Fruit fly (Drosophila melanogaster) whole organism, embryonic: ENCODE measurements around the gene NimC3.
A peak's percentile ranks its signal among the peaks of the same experiment; 100 is the strongest.

ENCODE experiments used
- Ada2b ChIP-seq: fragments of 200-800 bp; sonication (Bioruptor generic); IDR thresholded peaks from 2 replicates; pipeline ENCODE4 v1.3.6; 2022; ENCODE audit warnings: missing biosample characterization, missing genetic modification characterization
- CG10147 ChIP-seq: fragments of 200-800 bp; sonication (Bioruptor generic); optimal IDR thresholded peaks from 2 replicates; lab custom pipeline; 2019; ENCODE audit warnings: missing biosample characterization, mild to moderate bottlenecking, missing genetic modification characterization, moderate library complexity
- CG11723 ChIP-seq: fragments of 200-800 bp; sonication (Bioruptor generic); optimal IDR thresholded peaks from 2 replicates; lab custom pipeline; 2017; ENCODE audit warnings: missing biosample characterization, mild to moderate bottlenecking, missing genetic modification characterization
- CG12236 ChIP-seq: fragments of 200-800 bp; sonication (Bioruptor generic); optimal IDR thresholded peaks from 2 replicates; lab custom pipeline; 2016; ENCODE audit warnings: missing biosample characterization, missing genetic modification characterization
- CG12391 ChIP-seq: fragments of 200-800 bp; sonication (Bioruptor generic); optimal IDR thresholded peaks from 3 replicates; lab custom pipeline; 2018; ENCODE audit warnings: missing biosample characterization, mild to moderate bottlenecking, missing genetic modification characterization, moderate library complexity
- CG12659 ChIP-seq: fragments of 200-800 bp; sonication (Bioruptor generic); optimal IDR thresholded peaks from 3 replicates; lab custom pipeline; 2017; ENCODE audit warnings: mild to moderate bottlenecking, missing biosample characterization, missing genetic modification reagents, missing genetic modification characterization
- CG12744 ChIP-seq: fragments of 200-800 bp; sonication (Bioruptor generic); optimal IDR thresholded peaks from 2 replicates; lab custom pipeline; 2016; ENCODE audit warnings: missing biosample characterization, missing genetic modification characterization
- CG13287 ChIP-seq: fragments of 200-800 bp; sonication (Bioruptor generic); IDR thresholded peaks from 2 replicates; pipeline ENCODE4 v1.3.6; 2022; ENCODE audit warnings: missing biosample characterization, missing genetic modification characterization; ENCODE audit not compliant: partially characterized antibody
- CG15269 ChIP-seq: fragments of 200-800 bp; sonication (Bioruptor generic); optimal IDR thresholded peaks from 2 replicates; lab custom pipeline; 2018; ENCODE audit warnings: missing biosample characterization, mild to moderate bottlenecking, missing genetic modification characterization, moderate library complexity
- CG2120 ChIP-seq: fragments of 200-800 bp; sonication (Bioruptor generic); optimal IDR thresholded peaks from 3 replicates; lab custom pipeline; 2016; ENCODE audit warnings: missing biosample characterization, missing genetic modification characterization
- CG2199 ChIP-seq: fragments of 200-800 bp; sonication (Bioruptor generic); IDR thresholded peaks from 3 replicates; pipeline ENCODE4 v1.3.6; 2022; ENCODE audit warnings: missing biosample characterization, missing genetic modification characterization
- CG2712 ChIP-seq: fragments of 200-800 bp; optimal IDR thresholded peaks from 3 replicates; lab custom pipeline; 2019; ENCODE audit warnings: missing biosample characterization, mild to moderate bottlenecking, missing genetic modification characterization, moderate library complexity
- CG4617 ChIP-seq: fragments of 200-800 bp; sonication (Bioruptor generic); optimal IDR thresholded peaks from 3 replicates; lab custom pipeline; 2016; ENCODE audit warnings: missing biosample characterization, missing genetic modification characterization, borderline replicate concordance
- CG4854 ChIP-seq: fragments of 200-800 bp; sonication (Bioruptor generic); optimal IDR thresholded peaks from 2 replicates; lab custom pipeline; 2016; ENCODE audit warnings: missing biosample characterization, missing genetic modification characterization, inconsistent platforms
- CG6765 ChIP-seq: fragments of 200-800 bp; sonication (Bioruptor generic); optimal IDR thresholded peaks from 3 replicates; lab custom pipeline; 2017; ENCODE audit warnings: missing biosample characterization, mild to moderate bottlenecking, missing genetic modification characterization
- CG7928 ChIP-seq: fragments of 200-800 bp; sonication (Bioruptor generic); optimal IDR thresholded peaks from 2 replicates; lab custom pipeline; 2017; ENCODE audit warnings: missing biosample characterization, mild to moderate bottlenecking, missing genetic modification characterization
- CG8924 ChIP-seq: fragments of 200-800 bp; optimal IDR thresholded peaks from 3 replicates; lab custom pipeline; 2019; ENCODE audit warnings: missing biosample characterization, mild to moderate bottlenecking, missing genetic modification characterization, moderate library complexity
- CG9609 ChIP-seq: fragments of 200-800 bp; sonication (Bioruptor generic); optimal IDR thresholded peaks from 3 replicates; lab custom pipeline; 2016; ENCODE audit warnings: missing biosample characterization, missing genetic modification characterization
- CG9797 ChIP-seq: fragments of 200-800 bp; sonication (Bioruptor generic); optimal IDR thresholded peaks from 3 replicates; lab custom pipeline; 2018; ENCODE audit warnings: missing biosample characterization, mild to moderate bottlenecking, missing genetic modification characterization
- CG9932 ChIP-seq: fragments of 200-800 bp; sonication (Bioruptor generic); IDR thresholded peaks from 2 replicates; pipeline ENCODE4 v1.3.6; 2022; ENCODE audit warnings: missing biosample characterization, missing genetic modification characterization
- CTCF ChIP-seq: fragments of 200-800 bp; sonication (Bioruptor generic); optimal IDR thresholded peaks from 2 replicates; lab custom pipeline; 2017; ENCODE audit warnings: missing biosample characterization, mild to moderate bottlenecking, missing genetic modification characterization, moderate library complexity
- D19A ChIP-seq: fragments of 200-800 bp; optimal IDR thresholded peaks from 3 replicates; lab custom pipeline; 2019; ENCODE audit warnings: missing biosample characterization, mild to moderate bottlenecking, missing genetic modification characterization, moderate library complexity
- Deaf1 ChIP-seq: fragments of 200-800 bp; optimal IDR thresholded peaks from 3 replicates; lab custom pipeline; 2019; ENCODE audit warnings: missing biosample characterization, mild to moderate bottlenecking, missing genetic modification characterization, moderate library complexity
- Fer1 ChIP-seq: fragments of 200-800 bp; sonication (Bioruptor generic); optimal IDR thresholded peaks from 2 replicates; lab custom pipeline; 2017; ENCODE audit warnings: missing biosample characterization, mild to moderate bottlenecking, missing genetic modification characterization
- H15 ChIP-seq: fragments of 200-800 bp; sonication (Bioruptor generic); IDR thresholded peaks from 3 replicates; pipeline ENCODE4 v1.3.6; 2022; ENCODE audit warnings: missing biosample characterization, missing genetic modification characterization
- HLHmδ ChIP-seq: fragments of 200-800 bp; sonication (Bioruptor generic); optimal IDR thresholded peaks from 2 replicates; lab custom pipeline; 2018; ENCODE audit warnings: missing biosample characterization, mild to moderate bottlenecking, missing genetic modification characterization, moderate library complexity
- Hand ChIP-seq: fragments of 200-800 bp; sonication (Bioruptor generic); optimal IDR thresholded peaks from 2 replicates; lab custom pipeline; 2017; ENCODE audit warnings: mild to moderate bottlenecking, missing biosample characterization, missing genetic modification reagents, missing genetic modification characterization
- Meics ChIP-seq: fragments of 200-800 bp; sonication (Bioruptor generic); optimal IDR thresholded peaks from 2 replicates; lab custom pipeline; 2017; ENCODE audit warnings: missing biosample characterization, mild to moderate bottlenecking, missing genetic modification characterization
- NC2β ChIP-seq: fragments of 200-800 bp; sonication (Bioruptor generic); optimal IDR thresholded peaks from 2 replicates; lab custom pipeline; 2016; ENCODE audit warnings: missing biosample characterization, missing genetic modification characterization
- Opbp ChIP-seq: fragments of 200-800 bp; sonication (Bioruptor generic); IDR thresholded peaks from 3 replicates; pipeline ENCODE4 v1.3.6; 2022; ENCODE audit warnings: missing biosample characterization, missing genetic modification characterization; ENCODE audit not compliant: partially characterized antibody
- Sin3A ChIP-seq: fragments of >200 bp; optimal IDR thresholded peaks from 2 replicates; lab custom pipeline; 2018
- amos ChIP-seq: fragments of 200-800 bp; sonication (Bioruptor generic); IDR thresholded peaks from 2 replicates; pipeline ENCODE4 v1.3.6; 2022; ENCODE audit warnings: missing biosample characterization, missing genetic modification characterization; ENCODE audit not compliant: partially characterized antibody
- bcd ChIP-seq: fragments of 200-800 bp; sonication (Bioruptor generic); optimal IDR thresholded peaks from 2 replicates; lab custom pipeline; 2017; ENCODE audit warnings: missing biosample characterization, mild to moderate bottlenecking, missing genetic modification characterization
- cad ChIP-seq: fragments of >200 bp; optimal IDR thresholded peaks from 2 replicates; lab custom pipeline; 2017; ENCODE audit warnings: missing biosample characterization, missing genetic modification characterization
- caup ChIP-seq: fragments of 200-800 bp; sonication (Bioruptor generic); optimal IDR thresholded peaks from 3 replicates; lab custom pipeline; 2017; ENCODE audit warnings: missing biosample characterization, mild to moderate bottlenecking, missing genetic modification characterization, moderate library complexity; ENCODE audit not compliant: severe bottlenecking
- chn ChIP-seq: fragments of 200-800 bp; sonication (Bioruptor generic); optimal IDR thresholded peaks from 2 replicates; lab custom pipeline; 2016; ENCODE audit warnings: missing biosample characterization, missing genetic modification characterization
- dan ChIP-seq: fragments of 200-800 bp; sonication (Bioruptor generic); IDR thresholded peaks from 2 replicates; pipeline ENCODE4 v1.3.6; 2022; ENCODE audit warnings: missing biosample characterization, missing genetic modification characterization
- fd3F ChIP-seq: fragments of 200-800 bp; sonication (Bioruptor generic); optimal IDR thresholded peaks from 2 replicates; lab custom pipeline; 2018; ENCODE audit warnings: missing biosample characterization, mild to moderate bottlenecking, missing genetic modification characterization, moderate library complexity
- nerfin-1 ChIP-seq: fragments of 200-800 bp; sonication (Bioruptor generic); optimal IDR thresholded peaks from 3 replicates; lab custom pipeline; 2019; ENCODE audit warnings: missing biosample characterization, mild to moderate bottlenecking, missing genetic modification characterization, moderate library complexity
- pan ChIP-seq, 4 experiments: fragments of >200 bp in 3 of 4; fragments of 200-800 bp in 1 of 4; sonication (Bioruptor generic) in 1 of 4; optimal IDR thresholded peaks in 3 of 4; IDR thresholded peaks in 1 of 4; 2 replicates each; pipeline versions ENCODE4 v1.3.6 to Lab custom; 2017 to 2022; ENCODE audit warnings: missing biosample characterization in 2 of 4, missing genetic modification characterization in 2 of 4, mixed read lengths in 1 of 4
- pnt ChIP-seq: fragments of 200-800 bp; sonication (Bioruptor generic); optimal IDR thresholded peaks from 3 replicates; lab custom pipeline; 2016; ENCODE audit warnings: missing biosample characterization, missing genetic modification characterization
- pzg ChIP-seq: fragments of 200-800 bp; sonication (Bioruptor generic); optimal IDR thresholded peaks from 3 replicates; lab custom pipeline; 2018; ENCODE audit warnings: missing biosample characterization, mild to moderate bottlenecking, missing genetic modification characterization, moderate library complexity
- sug ChIP-seq: fragments of 200-800 bp; optimal IDR thresholded peaks from 2 replicates; lab custom pipeline; 2019; ENCODE audit warnings: missing biosample characterization, mild to moderate bottlenecking, missing genetic modification characterization, moderate library complexity
- tap ChIP-seq: fragments of 200-800 bp; optimal IDR thresholded peaks from 3 replicates; lab custom pipeline; 2019; ENCODE audit warnings: missing biosample characterization, mild to moderate bottlenecking, missing genetic modification characterization, moderate library complexity
- tgo ChIP-seq: fragments of 200-800 bp; sonication (Bioruptor generic); IDR thresholded peaks from 3 replicates; pipeline ENCODE4 v1.3.6; 2022; ENCODE audit warnings: missing biosample characterization, missing genetic modification characterization
- tll ChIP-seq, 2 experiments: fragments of 200-800 bp in 1 of 2; fragments of >200 bp in 1 of 2; sonication (Bioruptor generic) in 1 of 2; optimal IDR thresholded peaks; 2 replicates each; lab custom pipeline; 2017 to 2019; ENCODE audit warnings: missing biosample characterization in 2 of 2, missing genetic modification characterization in 2 of 2, mild to moderate bottlenecking in 1 of 2, moderate library complexity in 1 of 2
- ttk ChIP-seq: fragments of 200-800 bp; sonication (Bioruptor generic); IDR thresholded peaks from 2 replicates; pipeline ENCODE4 v2.1.2; 2022; ENCODE audit warnings: missing biosample characterization, missing genetic modification characterization
- vnd ChIP-seq: fragments of 200-800 bp; sonication (Bioruptor generic); IDR thresholded peaks from 3 replicates; pipeline ENCODE4 v1.3.6; 2022; ENCODE audit warnings: missing biosample characterization, missing genetic modification characterization; ENCODE audit not compliant: partially characterized antibody
- wdn ChIP-seq: fragments of 200-800 bp; sonication (Bioruptor generic); IDR thresholded peaks from 2 replicates; pipeline ENCODE4 v1.3.6; 2022; ENCODE audit warnings: missing biosample characterization, missing genetic modification characterization

NimC3 gene

dm6 chr2L:14024051-14024745, 4.2 kb upstream of the NimC3 start (continued):
- TF ChIP-seq Hand: peak; percentile 98
- TF ChIP-seq NC2β: peak; percentile 100
- peak; percentile 100 for TF ChIP-seq CG12236 (GFP tag; lab: Kevin White, UChicago)
- no peak for TF ChIP-seq Sin3A
- TF ChIP-seq pzg (GFP tag; lab: Kevin White, UChicago): peak; percentile 50
- TF ChIP-seq ttk (GFP tag; lab: Robert Waterston, UW): peak; percentile 94
- no peak for TF ChIP-seq amos (GFP tag; lab: Robert Waterston, UW)
- no peak for TF ChIP-seq vnd (GFP tag; lab: Robert Waterston, UW)
- peak; percentile 100 for TF ChIP-seq caup
- peak; percentile 97 for TF ChIP-seq CG12391 (tag; lab: Kevin White, UChicago)
- TF ChIP-seq CG8924 (tag; lab: Kevin White, UChicago): peak; percentile 99
- TF ChIP-seq Fer1 (GFP tag; lab: Kevin White, UChicago): peak; percentile 99
- peak; percentile 95 for TF ChIP-seq tgo (GFP tag; lab: Robert Waterston, UW)
- TF ChIP-seq Deaf1 (tag; lab: Kevin White, UChicago): peak; percentile 84
- no peak for TF ChIP-seq Opbp (GFP tag; lab: Robert Waterston, UW)
- TF ChIP-seq chn: peak; percentile 96
- TF ChIP-seq Meics: peak; percentile 99
- peak; percentile 96 for TF ChIP-seq Ada2b (GFP tag; lab: Robert Waterston, UW)
- no peak for TF ChIP-seq CG13287 (GFP tag; lab: Robert Waterston, UW)
- TF ChIP-seq CG11723 (GFP tag; lab: Kevin White, UChicago): peak; percentile 100
- TF ChIP-seq CG4854 (GFP tag; lab: Kevin White, UChicago): peak; percentile 99
- TF ChIP-seq CG9797 (GFP tag; lab: Kevin White, UChicago): peak; percentile 85
- peak; percentile 80 for TF ChIP-seq CTCF
- TF ChIP-seq H15 (GFP tag; lab: Robert Waterston, UW): peak; percentile 98
- TF ChIP-seq fd3F: peak; percentile 99
- peak; percentile 99 for TF ChIP-seq nerfin-1 (tag; lab: Kevin White, UChicago)
- peak; percentile 99 for TF ChIP-seq CG4617 (GFP tag; lab: Kevin White, UChicago)
- peak; percentile 99 for TF ChIP-seq CG2199 (GFP tag; lab: Robert Waterston, UW)
- TF ChIP-seq bcd (GFP tag; lab: Kevin White, UChicago): peak; percentile 99
- peak; percentile 99 for TF ChIP-seq tap
- TF ChIP-seq D19A: no peak
- TF ChIP-seq CG12659 (GFP tag; lab: Kevin White, UChicago): peak; percentile 100
- 0 out of 2 replicates have a peak, but pooled peaks have one; percentile 29 for TF ChIP-seq dan
- TF ChIP-seq CG10147 (GFP tag; lab: Kevin White, UChicago): peak; percentile 96
- no peak for TF ChIP-seq cad (GFP tag; lab: Kevin White, UChicago)
- TF ChIP-seq CG9609 (GFP tag; lab: Kevin White, UChicago): peak; percentile 99
- TF ChIP-seq HLHmδ (GFP tag; lab: Kevin White, UChicago): peak; percentile 100
- TF ChIP-seq CG6765 (GFP tag; lab: Kevin White, UChicago): peak; percentile 99
- peak; percentile 99 for TF ChIP-seq CG12744 (GFP tag; lab: Kevin White, UChicago)
- peak; percentile 95 for TF ChIP-seq wdn (GFP tag; lab: Robert Waterston, UW)
- peak; percentile 88 for TF ChIP-seq CG9932 (GFP tag; lab: Robert Waterston, UW)
- TF ChIP-seq pnt (GFP tag; lab: Kevin White, UChicago): peak; percentile 99
- TF ChIP-seq CG7928 (GFP tag; lab: Kevin White, UChicago): peak; percentile 85
- TF ChIP-seq sug (tag; lab: Kevin White, UChicago): peak; percentile 97
- TF ChIP-seq tll (GFP tag; optimal IDR thresholded peaks at IDR 0.05; lab: Kevin White, UChicago): peak in 1 of 2 experiments; percentile 89
- no peak for TF ChIP-seq pan (optimal IDR thresholded peaks at IDR 0.05; lab: Kevin White, UChicago)
- peak in 1 of 2 experiments; percentile 98 for TF ChIP-seq pan (GFP tag; optimal IDR thresholded peaks at IDR 0.05 in 1 of 2, IDR thresholded peaks at IDR 0.05 in 1 of 2)
- TF ChIP-seq CG15269 (tag; lab: Kevin White, UChicago): peak; percentile 98
- TF ChIP-seq CG2120 (GFP tag; lab: Kevin White, UChicago): peak; percentile 95
- peak; percentile 98 for TF ChIP-seq CG2712 (tag; lab: Kevin White, UChicago)
